Worm (Caenorhabditis elegans) whole organism, late embryonic: ENCODE data around the gene sri-9.

Experiments used
- K02D7.2 ChIP-seq: sonication (generic microtip); optimal IDR thresholded peaks from 2 replicates; lab custom pipeline; 2017; ENCODE audit warnings: mild to moderate bottlenecking, missing genetic modification characterization, missing compliant biosample characterization
- ceh-18 ChIP-seq: sonication (generic microtip); optimal IDR thresholded peaks from 2 replicates; lab custom pipeline; 2016; ENCODE audit warnings: missing genetic modification characterization, missing compliant biosample characterization
- ceh-2 ChIP-seq: sonication (generic microtip); optimal IDR thresholded peaks from 2 replicates; lab custom pipeline; 2016; ENCODE audit warnings: missing genotype, missing genetic modification characterization, missing compliant biosample characterization
- ets-4 ChIP-seq: sonication (generic microtip); optimal IDR thresholded peaks from 2 replicates; lab custom pipeline; 2016; ENCODE audit warnings: missing genetic modification characterization, missing compliant biosample characterization
- fkh-10 ChIP-seq: fragments of 150-350 bp; optimal IDR thresholded peaks from 2 replicates; lab custom pipeline; 2014; ENCODE audit warnings: missing biosample characterization, missing genetic modification reagents, missing genetic modification characterization
- fkh-6 ChIP-seq: sonication (generic microtip); optimal IDR thresholded peaks from 2 replicates; lab custom pipeline; 2016; ENCODE audit warnings: missing genetic modification characterization, missing compliant biosample characterization
- hlh-13 ChIP-seq: fragments of 200-800 bp; sonication (Bioruptor generic); optimal IDR thresholded peaks from 2 replicates; lab custom pipeline; 2018; ENCODE audit warnings: mild to moderate bottlenecking, missing genetic modification characterization, missing compliant biosample characterization
- nhr-11 ChIP-seq: fragments of 150-350 bp; optimal IDR thresholded peaks from 2 replicates; lab custom pipeline; 2014; ENCODE audit warnings: missing biosample characterization, missing genetic modification characterization
- sox-2 ChIP-seq: fragments of 200-800 bp; sonication (Bioruptor generic); IDR thresholded peaks from 2 replicates; pipeline ENCODE4 v1.3.6; 2022; ENCODE audit warnings: missing genetic modification reagents, missing genetic modification characterization, missing compliant biosample characterization

DNA sequence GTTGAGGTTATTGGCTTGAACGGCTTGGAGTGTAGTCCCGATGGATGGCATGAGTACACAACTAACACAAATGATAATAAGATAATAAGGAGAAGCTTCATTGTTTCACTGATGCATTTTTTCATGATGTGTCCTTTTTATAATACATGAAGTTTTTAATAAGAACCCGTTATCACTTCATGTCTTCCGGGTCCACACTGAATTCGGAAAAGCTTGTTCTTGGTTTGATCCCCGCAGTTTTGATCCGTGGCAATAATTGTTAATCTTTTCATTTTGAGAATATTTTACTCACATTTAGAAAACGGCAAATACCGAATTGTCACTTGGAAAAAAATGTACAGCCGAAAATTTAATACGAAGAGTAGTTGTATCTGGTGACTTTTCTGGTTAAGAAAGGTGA, 12.7 kb upstream of the sri-9 start, which contains the start of gene Y102A5C.27:
- no peak for TF ChIP-seq nhr-11
- no peak for TF ChIP-seq hlh-13
- TF ChIP-seq ets-4 (tag; lab: Kevin White, UChicago): no peak
- TF ChIP-seq sox-2 (GFP tag; lab: Robert Waterston, UW): no peak
- TF ChIP-seq ceh-2 (tag; lab: Kevin White, UChicago): no peak
- TF ChIP-seq ceh-18 (tag; lab: Kevin White, UChicago): no peak
- no peak for TF ChIP-seq fkh-10 (GFP tag; lab: Kevin White, UChicago)
- TF ChIP-seq fkh-6 (tag; lab: Kevin White, UChicago): no peak
- no peak for TF ChIP-seq K02D7.2 (tag; lab: Kevin White, UChicago)
